Worm (Caenorhabditis elegans): Measurements from ENCODE around the gene nhr-230.

nhr-230 gene

ce11 chrV:18838799-18839354, 7.7 kb upstream of the nhr-230 start, which contains the start of gene nhr-65:
Gene nhr-65, plus strand, starts transcription at chrV:18839304.
- peak; percentile 52 for TF ChIP-seq fos-1 (tag; optimal IDR thresholded peaks at IDR 0.05)
- TF ChIP-seq peb-1 (tag; optimal IDR thresholded peaks at IDR 0.05): no peak
- no peak for TF ChIP-seq ZK546.5 (tag; optimal IDR thresholded peaks at IDR 0.05)
- no peak for TF ChIP-seq unc-39 (tag; optimal IDR thresholded peaks at IDR 0.05)
- peak; percentile 11 for TF ChIP-seq sma-3 (GFP tag; optimal IDR thresholded peaks at IDR 0.05)
- no peak for TF ChIP-seq egl-27 (tag; optimal IDR thresholded peaks at IDR 0.05)
- TF ChIP-seq mbf-1 (tag; optimal IDR thresholded peaks at IDR 0.05): no peak
- TF ChIP-seq blmp-1 (tag; optimal IDR thresholded peaks at IDR 0.05; ENCODE audit: insufficient read depth): no peak
- no peak for TF ChIP-seq lin-11 (tag; optimal IDR thresholded peaks at IDR 0.05)
- peak; percentile 1 for TF ChIP-seq nhr-129 (tag; optimal IDR thresholded peaks at IDR 0.05)
- TF ChIP-seq nhr-77 (tag; optimal IDR thresholded peaks at IDR 0.05): no peak
- TF ChIP-seq nhr-21 (tag; optimal IDR thresholded peaks at IDR 0.05): no peak
- TF ChIP-seq sma-9 (GFP tag; optimal IDR thresholded peaks at IDR 0.05): no peak
- TF ChIP-seq sma-9 (tag; optimal IDR thresholded peaks at IDR 0.05): no peak
- peak; percentile 46 for TF ChIP-seq F13H6.1 (tag; optimal IDR thresholded peaks at IDR 0.05)
- peak; percentile 14 for TF ChIP-seq gmeb-1 (tag; optimal IDR thresholded peaks at IDR 0.05)
- TF ChIP-seq Y55F3AM.14 (GFP tag; optimal IDR thresholded peaks at IDR 0.05): no peak

ce11 chrV:18842468-18842867, 4.1 kb upstream of the nhr-230 start:
- no peak for TF ChIP-seq lin-11 (tag; optimal IDR thresholded peaks at IDR 0.05)
- no peak for TF ChIP-seq mbf-1 (tag; optimal IDR thresholded peaks at IDR 0.05)
- no peak for TF ChIP-seq snpc-4 (tag; optimal IDR thresholded peaks at IDR 0.05)
- TF ChIP-seq nhr-11 (tag; optimal IDR thresholded peaks at IDR 0.05): no peak
- no peak for TF ChIP-seq nhr-23 (tag; optimal IDR thresholded peaks at IDR 0.05)
- no peak for TF ChIP-seq elt-1 (tag; optimal IDR thresholded peaks at IDR 0.05)
- TF ChIP-seq mab-5 (tag; optimal IDR thresholded peaks at IDR 0.05): no peak
- no peak for TF ChIP-seq elt-3 (tag; optimal IDR thresholded peaks at IDR 0.05)

ce11 chrV:18848578-18848977, 2.0 kb downstream of the nhr-230 start:
- TF ChIP-seq gmeb-1 (tag; optimal IDR thresholded peaks at IDR 0.05): no peak
- TF ChIP-seq nhr-77 (tag; optimal IDR thresholded peaks at IDR 0.05): no peak
- no peak for TF ChIP-seq F13H6.1 (tag; optimal IDR thresholded peaks at IDR 0.05)
- no peak for TF ChIP-seq nhr-10 (tag; optimal IDR thresholded peaks at IDR 0.05)
- TF ChIP-seq blmp-1 (tag; optimal IDR thresholded peaks at IDR 0.05; ENCODE audit: insufficient read depth): no peak
- no peak for TF ChIP-seq ceh-82 (tag; optimal IDR thresholded peaks at IDR 0.05)
- TF ChIP-seq lin-39 (tag; optimal IDR thresholded peaks at IDR 0.05): no peak
- no peak for TF ChIP-seq ztf-1 (GFP tag; conservative IDR thresholded peaks at IDR 0.05)
- no peak for TF ChIP-seq zag-1 (tag; optimal IDR thresholded peaks at IDR 0.05)
- TF ChIP-seq unc-62 (GFP tag; optimal IDR thresholded peaks at IDR 0.05): no peak
- TF ChIP-seq nhr-6 (tag; optimal IDR thresholded peaks at IDR 0.05): no peak
- TF ChIP-seq nhr-25 (tag; optimal IDR thresholded peaks at IDR 0.05): no peak
- TF ChIP-seq lin-13 (GFP tag; optimal IDR thresholded peaks at IDR 0.05): no peak

- TF ChIP-seq fos-1 (tag; optimal IDR thresholded peaks at IDR 0.05) (peak; percentile 61), skn-1 (tag; optimal IDR thresholded peaks at IDR 0.05) (peak; percentile 79), F13H6.1 (tag; optimal IDR thresholded peaks at IDR 0.05) (no peak), nhr-23 (tag; optimal IDR thresholded peaks at IDR 0.05) (no peak)
These were observed 8.2 kb downstream of the nhr-230 start for ce11 chrV:18854788-18855187.

- TF ChIP-seq sma-3 (GFP tag; optimal IDR thresholded peaks at IDR 0.05) (no peak), lin-13 (GFP tag; optimal IDR thresholded peaks at IDR 0.05) (no peak), ztf-11 (tag; optimal IDR thresholded peaks at IDR 0.05) (no peak), sma-9 (GFP tag; optimal IDR thresholded peaks at IDR 0.05) (no peak), sma-9 (tag; optimal IDR thresholded peaks at IDR 0.05) (no peak), snpc-4 (tag; optimal IDR thresholded peaks at IDR 0.05) (no peak), alr-1 (tag; optimal IDR thresholded peaks at IDR 0.05) (no peak)
These were observed 12.5 kb downstream of the nhr-230 start, which contains the start of gene wars-1 for ce11 chrV:18859121-18859520. Gene wars-1, minus strand, starts transcription at chrV:18859221.

Measured in whole organism, L2 larva.